Worm (Caenorhabditis elegans): ENCODE data around the gene ebax-1.

ebax-1 gene

DNA sequence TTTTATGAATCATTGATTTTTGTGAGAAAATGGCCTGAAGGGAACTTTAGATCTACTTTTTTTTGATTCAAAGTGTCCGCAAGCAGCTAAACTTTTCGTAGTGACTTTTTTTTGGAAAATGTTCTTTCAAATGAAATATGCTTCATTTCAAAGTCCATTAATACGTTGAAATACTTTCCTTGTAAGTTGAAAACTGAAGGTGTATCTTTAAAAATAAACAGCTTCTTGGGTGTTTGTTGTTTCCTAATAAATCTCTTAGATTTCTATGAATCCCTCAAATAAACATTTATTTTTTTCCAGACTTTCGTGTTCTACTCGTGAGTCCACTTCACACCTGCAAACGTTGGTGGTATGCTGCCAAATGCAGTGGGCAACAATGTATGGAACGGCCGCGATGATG is at the start of gene ebax-1:
TSS of gene ebax-1 (plus strand) at position 301 of the 400 bp plus-strand sequence.
- TF ChIP-seq pqm-1 (tag; optimal IDR thresholded peaks at IDR 0.05), result no peak
- no peak for TF ChIP-seq nhr-12 (tag; optimal IDR thresholded peaks at IDR 0.05)
- no peak for TF ChIP-seq hlh-4 (tag; optimal IDR thresholded peaks at IDR 0.05)
- no peak for TF ChIP-seq lir-3 (tag; optimal IDR thresholded peaks at IDR 0.05; ENCODE audit: poor library complexity)
- TF ChIP-seq pax-3 (tag; optimal IDR thresholded peaks at IDR 0.05), result no peak
- TF ChIP-seq swsn-7 (tag; optimal IDR thresholded peaks at IDR 0.05), result no peak
- no peak for TF ChIP-seq hpl-2 (GFP tag; optimal IDR thresholded peaks at IDR 0.05)
- TF ChIP-seq ceh-63 (GFP tag; optimal IDR thresholded peaks at IDR 0.05), result no peak
- no peak for TF ChIP-seq pag-3 (tag; optimal IDR thresholded peaks at IDR 0.05; ENCODE audit: borderline replicate concordance, insufficient read depth)
- no peak for TF ChIP-seq unc-62 (GFP tag; optimal IDR thresholded peaks at IDR 0.05)
- no peak for TF ChIP-seq egl-13 (tag; optimal IDR thresholded peaks at IDR 0.05)
- no peak for TF ChIP-seq unc-130 (tag; optimal IDR thresholded peaks at IDR 0.05)
- no peak for TF ChIP-seq jun-1 (tag; optimal IDR thresholded peaks at IDR 0.05)
- TF ChIP-seq fkh-10 (GFP tag; optimal IDR thresholded peaks at IDR 0.05), result no peak
- TF ChIP-seq efl-3 (GFP tag; optimal IDR thresholded peaks at IDR 0.05), result no peak
- no peak for TF ChIP-seq lin-39 (tag; optimal IDR thresholded peaks at IDR 0.05)

DNA sequence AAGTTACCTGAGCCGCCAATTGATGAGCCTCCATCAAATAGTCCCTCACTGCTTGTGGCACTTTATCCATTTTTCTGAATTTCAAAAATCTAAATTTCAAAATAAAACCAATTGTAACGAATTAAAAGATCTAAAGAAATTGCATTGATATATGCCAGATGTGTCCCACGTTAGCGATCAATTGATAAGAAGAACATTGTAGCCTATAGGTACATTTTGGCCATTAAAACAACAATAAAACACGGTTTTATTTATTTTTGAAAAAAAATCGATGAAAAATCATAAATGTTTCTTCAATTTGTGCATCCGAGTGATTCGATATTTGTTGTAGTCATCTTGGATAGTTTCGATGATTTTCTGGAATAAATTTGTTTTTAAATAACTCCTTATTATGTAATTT is 47.7 kb upstream of the ebax-1 start, which contains the start of gene ech-8:
TSS of gene ech-8 (minus strand) at position 132 of the 400 bp plus-strand sequence.
- TF ChIP-seq elt-3 (tag; optimal IDR thresholded peaks at IDR 0.05) (peak in 1 of 6 experiments; percentile 5), nhr-20 (tag; optimal IDR thresholded peaks at IDR 0.05) (peak; percentile 13), hlh-17 (GFP tag; optimal IDR thresholded peaks at IDR 0.05; ENCODE audit: borderline replicate concordance) (no peak), hlh-4 (tag; optimal IDR thresholded peaks at IDR 0.05) (no peak)

DNA sequence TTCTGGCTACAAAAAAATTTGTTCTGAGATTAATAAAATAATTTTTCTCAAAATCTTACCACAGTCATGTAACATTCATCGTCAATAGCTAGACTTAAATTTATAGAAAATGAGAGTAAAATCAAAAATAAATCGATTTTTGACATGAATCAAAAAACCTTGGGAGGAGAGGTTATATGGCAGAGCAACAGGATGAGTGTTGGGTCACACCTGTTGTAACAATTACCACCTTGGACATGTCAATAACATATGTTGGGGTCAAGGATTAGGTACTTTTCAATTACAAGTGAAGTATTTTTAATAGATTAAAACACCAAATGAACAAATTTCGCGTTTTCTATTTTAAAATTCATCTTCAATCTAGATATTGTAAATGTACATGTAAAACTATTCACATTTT is 45.1 kb upstream of the ebax-1 start, which contains the start of gene lipl-7:
TSS of gene lipl-7 (minus strand) at position 165 of the 400 bp plus-strand sequence.
- TF ChIP-seq nhr-77 (tag; optimal IDR thresholded peaks at IDR 0.05) (no peak), nhr-71 (tag; optimal IDR thresholded peaks at IDR 0.05) (peak; percentile 11), nhr-11 (tag; optimal IDR thresholded peaks at IDR 0.05) (no peak), mef-2 (tag; optimal IDR thresholded peaks at IDR 0.05) (no peak), zag-1 (tag; optimal IDR thresholded peaks at IDR 0.05) (no peak), nhr-90 (tag; optimal IDR thresholded peaks at IDR 0.05; ENCODE audit: poor library complexity) (no peak), ceh-82 (tag; optimal IDR thresholded peaks at IDR 0.05) (no peak), egl-27 (tag; optimal IDR thresholded peaks at IDR 0.05) (no peak), jun-1 (tag; optimal IDR thresholded peaks at IDR 0.05) (no peak), sox-4 (tag; optimal IDR thresholded peaks at IDR 0.05) (no peak), nhr-85 (tag) (peak; percentile 53), nhr-12 (tag; optimal IDR thresholded peaks at IDR 0.05) (no peak), elt-3 (tag; optimal IDR thresholded peaks at IDR 0.05) (no peak)

DNA sequence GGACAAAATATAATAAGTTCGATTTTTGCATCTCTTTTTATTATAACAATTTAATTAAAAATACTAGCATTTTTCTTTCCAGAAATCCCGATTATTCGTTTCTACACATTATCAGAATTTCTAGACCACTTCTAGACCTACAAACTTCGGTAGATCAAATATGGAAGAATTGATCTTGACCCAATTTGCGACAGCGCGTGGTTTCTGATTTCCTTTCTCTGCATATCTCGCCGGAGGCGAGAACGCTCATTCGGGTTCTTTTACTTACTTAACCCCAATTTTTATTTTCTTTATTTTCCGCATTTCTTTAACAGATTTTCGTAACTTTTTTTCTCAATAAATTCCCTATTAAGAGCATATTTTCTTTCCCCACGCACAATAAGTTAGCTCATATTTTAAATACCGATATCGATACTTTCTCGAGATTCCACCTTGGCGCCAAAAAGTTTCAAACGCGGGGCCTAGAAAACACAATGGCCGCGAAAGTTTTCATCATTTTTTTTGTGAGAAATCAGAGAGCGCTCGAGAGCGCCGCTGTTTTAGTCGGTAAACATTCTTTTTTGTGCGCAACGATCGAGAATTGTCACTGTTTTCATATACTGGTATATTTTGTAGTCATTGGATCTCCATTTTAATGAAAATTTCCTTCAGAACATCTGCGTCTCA is 44.2 kb upstream of the ebax-1 start:
- TF ChIP-seq snu-23 (GFP tag; optimal IDR thresholded peaks at IDR 0.05) (peak; percentile 45), dsc-1 (tag; optimal IDR thresholded peaks at IDR 0.05) (no peak), sox-4 (tag; optimal IDR thresholded peaks at IDR 0.05) (no peak), lin-35 (GFP tag; optimal IDR thresholded peaks at IDR 0.05) (peak; percentile 81 to 91), C04F5.9 (tag; optimal IDR thresholded peaks at IDR 0.05) (no peak), aly-2 (tag; optimal IDR thresholded peaks at IDR 0.05) (no peak), egl-13 (tag; optimal IDR thresholded peaks at IDR 0.05) (no peak), mef-2 (tag; optimal IDR thresholded peaks at IDR 0.05) (no peak), lin-14 (GFP tag; optimal IDR thresholded peaks at IDR 0.05) (peak; percentile 52), ama-1 (optimal IDR thresholded peaks at IDR 0.05) (no peak), nhr-77 (tag; optimal IDR thresholded peaks at IDR 0.05) (peak; percentile 11), ceh-8 (GFP tag; optimal IDR thresholded peaks at IDR 0.05) (no peak), lir-3 (tag; optimal IDR thresholded peaks at IDR 0.05; ENCODE audit: poor library complexity) (peak; percentile 40), hlh-4 (tag; optimal IDR thresholded peaks at IDR 0.05) (no peak), nhr-12 (tag; optimal IDR thresholded peaks at IDR 0.05) (no peak), blmp-1 (tag; optimal IDR thresholded peaks at IDR 0.05) (peak; percentile 72), nhr-20 (tag; optimal IDR thresholded peaks at IDR 0.05) (peak; percentile 57), pag-3 (tag; optimal IDR thresholded peaks at IDR 0.05; ENCODE audit: borderline replicate concordance, insufficient read depth) (no peak), xbp-1 (tag; optimal IDR thresholded peaks at IDR 0.05) (peak; percentile 8), nhr-237 (tag; optimal IDR thresholded peaks at IDR 0.05) (no peak), dpl-1 (GFP tag; optimal IDR thresholded peaks at IDR 0.05) (peak; percentile 71 to 87 (median 85)), elt-3 (tag; optimal IDR thresholded peaks at IDR 0.05) (peak in 1 of 6 experiments; percentile 7), efl-3 (GFP tag; optimal IDR thresholded peaks at IDR 0.05) (no peak), ceh-63 (GFP tag; optimal IDR thresholded peaks at IDR 0.05) (no peak), grh-1 (GFP tag; IDR thresholded peaks at IDR 0.05) (no peak), nhr-19 (GFP tag; conservative IDR thresholded peaks at IDR 0.05) (0 out of 2 replicates have a peak, but pooled peaks have one; percentile 14)

Measured in whole organism, L1 larva.